Fruit fly (Drosophila melanogaster) whole organism, embryonic: ENCODE results near the gene Vm26Aa.

Experiments used
- Antp ChIP-seq: fragments of 200-800 bp; sonication (Bioruptor generic); optimal IDR thresholded peaks from 3 replicates; lab custom pipeline; 2016; ENCODE audit warnings: missing biosample characterization, missing genetic modification characterization
- CG10565 ChIP-seq: fragments of 200-800 bp; sonication (Bioruptor generic); optimal IDR thresholded peaks from 3 replicates; lab custom pipeline; 2016; ENCODE audit warnings: missing biosample characterization, mild to moderate bottlenecking, missing genetic modification characterization
- CG12659 ChIP-seq: fragments of 200-800 bp; sonication (Bioruptor generic); optimal IDR thresholded peaks from 3 replicates; lab custom pipeline; 2017; ENCODE audit warnings: mild to moderate bottlenecking, missing biosample characterization, missing genetic modification reagents, missing genetic modification characterization
- CG12744 ChIP-seq: fragments of 200-800 bp; sonication (Bioruptor generic); optimal IDR thresholded peaks from 2 replicates; lab custom pipeline; 2016; ENCODE audit warnings: missing biosample characterization, missing genetic modification characterization
- CG14667 ChIP-seq: fragments of 200-800 bp; sonication (Bioruptor generic); IDR thresholded peaks from 2 replicates; pipeline ENCODE4 v1.3.6; 2022; ENCODE audit warnings: missing biosample characterization, missing genetic modification characterization
- CG15269 ChIP-seq: fragments of 200-800 bp; sonication (Bioruptor generic); optimal IDR thresholded peaks from 2 replicates; lab custom pipeline; 2018; ENCODE audit warnings: missing biosample characterization, mild to moderate bottlenecking, missing genetic modification characterization, moderate library complexity
- CG16815 ChIP-seq: fragments of 200-800 bp; sonication (Bioruptor generic); optimal IDR thresholded peaks from 3 replicates; lab custom pipeline; 2017; ENCODE audit warnings: missing biosample characterization, mild to moderate bottlenecking, missing genetic modification characterization
- CG16863 ChIP-seq: fragments of 200-800 bp; sonication (Bioruptor generic); optimal IDR thresholded peaks from 3 replicates; lab custom pipeline; 2016; ENCODE audit warnings: missing biosample characterization, missing genetic modification characterization
- CG1832 ChIP-seq: fragments of 200-800 bp; sonication (Bioruptor generic); optimal IDR thresholded peaks from 2 replicates; lab custom pipeline; 2017; ENCODE audit warnings: missing biosample characterization, mild to moderate bottlenecking, missing genetic modification characterization, inconsistent platforms
- CG2889 ChIP-seq: fragments of 200-800 bp; sonication (Bioruptor generic); IDR thresholded peaks from 3 replicates; pipeline ENCODE4 v1.3.6; 2022; ENCODE audit warnings: missing biosample characterization, missing genetic modification characterization
- CG30403 ChIP-seq: fragments of 200-800 bp; sonication (Bioruptor generic); optimal IDR thresholded peaks from 3 replicates; lab custom pipeline; 2016; ENCODE audit warnings: missing biosample characterization, missing genetic modification characterization
- CG3163 ChIP-seq: fragments of 200-800 bp; sonication (Bioruptor generic); optimal IDR thresholded peaks from 3 replicates; lab custom pipeline; 2016; ENCODE audit warnings: missing biosample characterization, missing genetic modification characterization
- CG4730 ChIP-seq: fragments of 200-800 bp; sonication (Bioruptor generic); IDR thresholded peaks from 2 replicates; pipeline ENCODE4 v1.3.6; 2022; ENCODE audit warnings: missing biosample characterization, missing genetic modification characterization
- CG7372 ChIP-seq: fragments of 200-800 bp; sonication (Bioruptor generic); IDR thresholded peaks from 2 replicates; pipeline ENCODE4 v1.3.6; 2022; ENCODE audit warnings: missing biosample characterization, missing genetic modification characterization
- Eip74EF ChIP-seq, 2 experiments: fragments of 200-800 bp in 1 of 2; fragments of >200 bp in 1 of 2; sonication (Bioruptor generic) in 1 of 2; optimal IDR thresholded peaks; 2 replicates each; lab custom pipeline; 2017 to 2019; ENCODE audit warnings: missing biosample characterization in 2 of 2, missing genetic modification characterization in 2 of 2, mild to moderate bottlenecking in 1 of 2, moderate library complexity in 1 of 2
- Hey ChIP-seq: fragments of 200-800 bp; sonication (Bioruptor generic); optimal IDR thresholded peaks from 3 replicates; lab custom pipeline; 2018; ENCODE audit warnings: missing biosample characterization, mild to moderate bottlenecking, missing genetic modification characterization
- Hr3 ChIP-seq: fragments of 200-800 bp; sonication (Bioruptor generic); optimal IDR thresholded peaks from 3 replicates; lab custom pipeline; 2016; ENCODE audit warnings: missing biosample characterization, missing genetic modification characterization
- MBD-R2 ChIP-seq: fragments of 200-800 bp; sonication (Bioruptor generic); IDR thresholded peaks from 2 replicates; pipeline ENCODE4 v1.3.6; 2022; ENCODE audit warnings: missing biosample characterization, missing genetic modification characterization
- NC2β ChIP-seq: fragments of 200-800 bp; sonication (Bioruptor generic); optimal IDR thresholded peaks from 2 replicates; lab custom pipeline; 2016; ENCODE audit warnings: missing biosample characterization, missing genetic modification characterization
- Neu2 ChIP-seq: fragments of 200-800 bp; sonication (Bioruptor generic); optimal IDR thresholded peaks from 3 replicates; lab custom pipeline; 2016; ENCODE audit warnings: missing biosample characterization, missing genetic modification characterization, borderline replicate concordance
- NfI ChIP-seq: fragments of 200-800 bp; sonication (Bioruptor generic); optimal IDR thresholded peaks from 3 replicates; lab custom pipeline; 2018; ENCODE audit warnings: missing biosample characterization, mild to moderate bottlenecking, missing genetic modification characterization, moderate library complexity
- Pdp1 ChIP-seq, 2 experiments: fragments of 200-800 bp; sonication (Bioruptor generic); optimal IDR thresholded peaks; 3 replicates each; lab custom pipeline; 2016; ENCODE audit warnings: missing biosample characterization in 2 of 2, missing genetic modification characterization in 2 of 2, mild to moderate bottlenecking in 1 of 2, moderate library complexity in 1 of 2
- Poxn ChIP-seq: fragments of 200-800 bp; sonication (Bioruptor generic); IDR thresholded peaks from 2 replicates; pipeline ENCODE4 v1.3.6; 2022; ENCODE audit warnings: missing biosample characterization, missing genetic modification characterization
- Side ChIP-seq: fragments of 200-800 bp; sonication (Bioruptor generic); optimal IDR thresholded peaks from 2 replicates; lab custom pipeline; 2016; ENCODE audit warnings: missing biosample characterization, missing genetic modification characterization
- Sin3A ChIP-seq: fragments of >200 bp; optimal IDR thresholded peaks from 2 replicates; lab custom pipeline; 2018
- Sox102F ChIP-seq: fragments of 200-800 bp; sonication (Bioruptor generic); optimal IDR thresholded peaks from 2 replicates; lab custom pipeline; 2018; ENCODE audit warnings: missing biosample characterization, mild to moderate bottlenecking, missing genetic modification characterization, moderate library complexity
- Trl ChIP-seq, 3 experiments: fragments of >200 bp in 2 of 3; fragments of 200-800 bp in 1 of 3; sonication (Bioruptor generic) in 1 of 3; optimal IDR thresholded peaks; 2 replicates in 1 of 3; 3 replicates in 2 of 3; lab custom pipeline; 2016 to 2017; ENCODE audit warnings: missing biosample characterization in 1 of 3, missing genetic modification characterization in 1 of 3
- al ChIP-seq: fragments of 200-800 bp; sonication (Bioruptor generic); IDR thresholded peaks from 2 replicates; pipeline ENCODE4 v1.3.6; 2022; ENCODE audit warnings: missing biosample characterization, missing genetic modification characterization
- bigmax ChIP-seq: fragments of 200-800 bp; sonication (Bioruptor generic); optimal IDR thresholded peaks from 2 replicates; lab custom pipeline; 2018; ENCODE audit warnings: missing biosample characterization, mild to moderate bottlenecking, missing genetic modification characterization
- chif ChIP-seq, 2 experiments: fragments of 200-800 bp; sonication (Bioruptor generic); optimal IDR thresholded peaks; 3 replicates each; lab custom pipeline; 2016; ENCODE audit warnings: missing biosample characterization in 2 of 2, missing genetic modification characterization in 2 of 2
- corto ChIP-seq: fragments of 200-800 bp; sonication (Bioruptor generic); optimal IDR thresholded peaks from 2 replicates; lab custom pipeline; 2016; ENCODE audit warnings: missing biosample characterization, mild to moderate bottlenecking, missing genetic modification characterization, moderate library complexity
- dm ChIP-seq: fragments of 200-800 bp; sonication (Bioruptor generic); optimal IDR thresholded peaks from 3 replicates; lab custom pipeline; 2016; ENCODE audit warnings: missing biosample characterization, missing genetic modification characterization
- fd64A ChIP-seq: fragments of 200-800 bp; sonication (Bioruptor generic); optimal IDR thresholded peaks from 3 replicates; lab custom pipeline; 2018; ENCODE audit warnings: missing biosample characterization, mild to moderate bottlenecking, missing genetic modification characterization
- gce ChIP-seq: fragments of 200-800 bp; sonication (Bioruptor generic); IDR thresholded peaks from 3 replicates; pipeline ENCODE4 v1.3.6; 2022; ENCODE audit warnings: missing biosample characterization, missing genetic modification characterization
- grau ChIP-seq: fragments of 200-800 bp; optimal IDR thresholded peaks from 3 replicates; lab custom pipeline; 2019; ENCODE audit warnings: missing biosample characterization, mild to moderate bottlenecking, missing genetic modification characterization, moderate library complexity
- gsb-n ChIP-seq: fragments of 200-800 bp; sonication (Bioruptor generic); optimal IDR thresholded peaks from 3 replicates; lab custom pipeline; 2018; ENCODE audit warnings: missing biosample characterization, mild to moderate bottlenecking, missing genetic modification characterization
- ham ChIP-seq: fragments of 200-800 bp; sonication (Bioruptor generic); IDR thresholded peaks from 2 replicates; pipeline ENCODE4 v1.3.6; 2022; ENCODE audit warnings: missing biosample characterization, missing genetic modification characterization
- her ChIP-seq: fragments of 200-800 bp; sonication (Bioruptor generic); optimal IDR thresholded peaks from 2 replicates; lab custom pipeline; 2016; ENCODE audit warnings: missing biosample characterization, missing genetic modification characterization
- ken ChIP-seq: fragments of 200-800 bp; sonication (Bioruptor generic); IDR thresholded peaks from 3 replicates; pipeline ENCODE4 v1.3.6; 2022; ENCODE audit warnings: missing biosample characterization, missing genetic modification characterization
- klu ChIP-seq: fragments of 200-800 bp; sonication (Bioruptor generic); IDR thresholded peaks from 2 replicates; pipeline ENCODE4 v1.3.6; 2022; ENCODE audit warnings: missing biosample characterization, missing genetic modification characterization
- lola ChIP-seq, 3 experiments: fragments of >200 bp in 2 of 3; fragments of 200-800 bp in 1 of 3; sonication (Bioruptor generic) in 1 of 3; optimal IDR thresholded peaks; 2 replicates each; lab custom pipeline; 2017 to 2019; ENCODE audit warnings: missing biosample characterization in 3 of 3, missing genetic modification characterization in 3 of 3, mild to moderate bottlenecking in 1 of 3, moderate library complexity in 1 of 3
- mld ChIP-seq: fragments of 200-800 bp; sonication (Bioruptor generic); IDR thresholded peaks from 3 replicates; pipeline ENCODE4 v1.3.6; 2022; ENCODE audit warnings: missing biosample characterization, missing genetic modification characterization; ENCODE audit not compliant: partially characterized antibody
- nerfin-1 ChIP-seq: fragments of 200-800 bp; sonication (Bioruptor generic); optimal IDR thresholded peaks from 3 replicates; lab custom pipeline; 2019; ENCODE audit warnings: missing biosample characterization, mild to moderate bottlenecking, missing genetic modification characterization, moderate library complexity
- oc ChIP-seq: fragments of 200-800 bp; sonication (Bioruptor generic); optimal IDR thresholded peaks from 2 replicates; lab custom pipeline; 2018; ENCODE audit warnings: missing biosample characterization, mild to moderate bottlenecking, missing genetic modification characterization, moderate library complexity
- pnt ChIP-seq: fragments of 200-800 bp; sonication (Bioruptor generic); optimal IDR thresholded peaks from 3 replicates; lab custom pipeline; 2016; ENCODE audit warnings: missing biosample characterization, missing genetic modification characterization
- repo ChIP-seq: fragments of 200-800 bp; sonication (Bioruptor generic); optimal IDR thresholded peaks from 2 replicates; lab custom pipeline; 2016; ENCODE audit warnings: missing biosample characterization, missing genetic modification characterization
- seq ChIP-seq: fragments of 200-800 bp; sonication (Bioruptor generic); IDR thresholded peaks from 2 replicates; pipeline ENCODE4 v1.3.6; 2022; ENCODE audit warnings: missing biosample characterization, missing genetic modification characterization
- sna ChIP-seq: fragments of 200-800 bp; sonication (Bioruptor generic); IDR thresholded peaks from 2 replicates; pipeline ENCODE4 v1.3.6; 2022; ENCODE audit warnings: missing biosample characterization, missing genetic modification characterization; ENCODE audit not compliant: partially characterized antibody
- tx ChIP-seq: fragments of 200-800 bp; sonication (Bioruptor generic); optimal IDR thresholded peaks from 2 replicates; lab custom pipeline; 2016; ENCODE audit warnings: missing biosample characterization, missing genetic modification characterization
- unc-4 ChIP-seq: fragments of 200-800 bp; sonication (Bioruptor generic); IDR thresholded peaks from 2 replicates; pipeline ENCODE4 v1.3.6; 2022; ENCODE audit warnings: missing biosample characterization, missing genetic modification characterization; ENCODE audit not compliant: partially characterized antibody
- wor ChIP-seq: fragments of 200-800 bp; sonication (Bioruptor generic); IDR thresholded peaks from 2 replicates; pipeline ENCODE4 v1.3.6; 2022; ENCODE audit warnings: missing biosample characterization, missing genetic modification characterization

The Vm26Aa gene

dm6 chr2L:5974122-5974521 lies 14.0 kb upstream of the Vm26Aa start (continued):
- TF ChIP-seq Sin3A (lab: Kevin White, UChicago): no peak
- TF ChIP-seq klu (GFP tag; lab: Robert Waterston, UW): no peak
- no peak for TF ChIP-seq sna (GFP tag; lab: Robert Waterston, UW)
- no peak for TF ChIP-seq pnt (GFP tag; lab: Kevin White, UChicago)
- TF ChIP-seq CG4730 (GFP tag; lab: Robert Waterston, UW): no peak
- peak; percentile 4 for TF ChIP-seq CG3163 (GFP tag; lab: Kevin White, UChicago)
- TF ChIP-seq fd64A (GFP tag; lab: Kevin White, UChicago): peak; percentile 80
- TF ChIP-seq dm: no peak
- no peak for TF ChIP-seq Antp (GFP tag; lab: Kevin White, UChicago)
- peak in 1 of 2 experiments; percentile 4 for TF ChIP-seq Pdp1 (GFP tag; optimal IDR thresholded peaks at IDR 0.05; lab: Kevin White, UChicago)
- TF ChIP-seq bigmax (GFP tag; lab: Kevin White, UChicago): peak; percentile 11
- TF ChIP-seq ham (GFP tag; lab: Robert Waterston, UW): no peak
- TF ChIP-seq her (GFP tag; lab: Kevin White, UChicago): peak; percentile 27
- no peak for TF ChIP-seq oc (tag; lab: Kevin White, UChicago)
- TF ChIP-seq NC2β (GFP tag; lab: Kevin White, UChicago): no peak
- TF ChIP-seq seq (GFP tag; lab: Robert Waterston, UW): peak; percentile 73
- TF ChIP-seq tx (GFP tag; lab: Kevin White, UChicago): no peak
- TF ChIP-seq ken (GFP tag; lab: Robert Waterston, UW): no peak
- TF ChIP-seq CG2889: no peak
- TF ChIP-seq repo (GFP tag; lab: Kevin White, UChicago): no peak
- no peak for TF ChIP-seq CG16815
- TF ChIP-seq nerfin-1 (tag; lab: Kevin White, UChicago): peak; percentile 56
- TF ChIP-seq Side (GFP tag; lab: Kevin White, UChicago): no peak
- TF ChIP-seq lola (GFP tag; optimal IDR thresholded peaks at IDR 0.05; lab: Kevin White, UChicago): peak in 1 of 3 experiments; percentile 19
- no peak for TF ChIP-seq wor (GFP tag; lab: Robert Waterston, UW)
- no peak for TF ChIP-seq Trl (optimal IDR thresholded peaks at IDR 0.05; lab: Kevin White, UChicago)
- TF ChIP-seq Trl (GFP tag; optimal IDR thresholded peaks at IDR 0.05; lab: Kevin White, UChicago): no peak
- no peak for TF ChIP-seq Hr3 (GFP tag; lab: Kevin White, UChicago)
- TF ChIP-seq gce (GFP tag; lab: Robert Waterston, UW): peak; percentile 63; the same call in 2 of the 3 replicates
- TF ChIP-seq Eip74EF (GFP tag; optimal IDR thresholded peaks at IDR 0.05; lab: Kevin White, UChicago): peak in 1 of 2 experiments; percentile 27
- peak; percentile 40 for TF ChIP-seq Sox102F (GFP tag; lab: Kevin White, UChicago)
- no peak for TF ChIP-seq CG30403 (GFP tag; lab: Kevin White, UChicago)
- TF ChIP-seq CG12659: peak; percentile 58
- no peak for TF ChIP-seq CG14667 (GFP tag; lab: Robert Waterston, UW)
- no peak for TF ChIP-seq al (GFP tag; lab: Robert Waterston, UW)
- TF ChIP-seq Neu2: no peak
- TF ChIP-seq CG16863 (GFP tag; lab: Kevin White, UChicago): no peak
- no peak for TF ChIP-seq CG12744 (GFP tag; lab: Kevin White, UChicago)
- peak; percentile 65 for TF ChIP-seq CG15269 (tag; lab: Kevin White, UChicago)
- TF ChIP-seq Hey (tag; lab: Kevin White, UChicago): peak; percentile 62
- no peak for TF ChIP-seq mld
- TF ChIP-seq CG10565 (GFP tag; lab: Kevin White, UChicago): no peak
- no peak for TF ChIP-seq MBD-R2 (GFP tag; lab: Robert Waterston, UW)
- no peak for TF ChIP-seq unc-4
- TF ChIP-seq Poxn: no peak
- no peak for TF ChIP-seq CG7372 (GFP tag; lab: Robert Waterston, UW)
- TF ChIP-seq gsb-n (tag; lab: Kevin White, UChicago): peak; percentile 57
- peak; percentile 45 for TF ChIP-seq NfI
- no peak for TF ChIP-seq CG1832 (GFP tag; lab: Kevin White, UChicago)
- TF ChIP-seq grau: peak; percentile 30
- no peak for TF ChIP-seq chif (GFP tag; optimal IDR thresholded peaks at IDR 0.05; lab: Kevin White, UChicago)
- no peak for TF ChIP-seq corto (GFP tag; lab: Kevin White, UChicago)
